Worm (Caenorhabditis elegans): ENCODE data around the gene nac-2.

nac-2 gene

ce11 chrIII:9053740-9054252 is 10.7 kb upstream of the nac-2 start, which contains the start of gene R107.5 (continued):
- TF ChIP-seq aly-2 (tag; optimal IDR thresholded peaks at IDR 0.05) (peak; percentile 54), nhr-20 (tag; optimal IDR thresholded peaks at IDR 0.05) (peak; percentile 98), fkh-10 (GFP tag; optimal IDR thresholded peaks at IDR 0.05) (peak; percentile 4), lin-14 (GFP tag; optimal IDR thresholded peaks at IDR 0.05) (peak; percentile 98), ces-1 (GFP tag; optimal IDR thresholded peaks at IDR 0.05) (no peak), lsy-2 (tag; optimal IDR thresholded peaks at IDR 0.05) (peak; percentile 81 to 90), lin-15B (tag; optimal IDR thresholded peaks at IDR 0.05) (peak; percentile 40), ztf-11 (tag; optimal IDR thresholded peaks at IDR 0.05) (peak in 1 of 2 experiments; percentile 65), nhr-90 (tag; optimal IDR thresholded peaks at IDR 0.05; ENCODE audit: poor library complexity) (peak; percentile 94), vab-15 (tag; optimal IDR thresholded peaks at IDR 0.05) (no peak), unc-30 (tag; optimal IDR thresholded peaks at IDR 0.05) (no peak), fkh-8 (tag; optimal IDR thresholded peaks at IDR 0.05) (peak; percentile 99), ceh-82 (tag; optimal IDR thresholded peaks at IDR 0.05) (peak; percentile 66 to 88 (median 88)), nhr-71 (tag; optimal IDR thresholded peaks at IDR 0.05) (peak; percentile 98), pqm-1 (tag; optimal IDR thresholded peaks at IDR 0.05) (peak; percentile 41), egl-27 (tag; optimal IDR thresholded peaks at IDR 0.05) (peak; percentile 17 to 61), skn-1 (tag; optimal IDR thresholded peaks at IDR 0.05) (peak; percentile 95), unc-62 (GFP tag; optimal IDR thresholded peaks at IDR 0.05) (no peak), lin-13 (GFP tag; optimal IDR thresholded peaks at IDR 0.05) (peak; percentile 89), nhr-237 (tag; optimal IDR thresholded peaks at IDR 0.05) (peak; percentile 93), tlp-1 (tag; optimal IDR thresholded peaks at IDR 0.05) (peak; percentile 22), hlh-17 (GFP tag; optimal IDR thresholded peaks at IDR 0.05; ENCODE audit: borderline replicate concordance) (no peak), zag-1 (tag; optimal IDR thresholded peaks at IDR 0.05) (no peak), C34B4.2 (tag; optimal IDR thresholded peaks at IDR 0.05) (peak; percentile 40), pax-3 (tag; optimal IDR thresholded peaks at IDR 0.05) (peak; percentile 91), jun-1 (tag; optimal IDR thresholded peaks at IDR 0.05) (peak; percentile 91), tbx-2 (tag; optimal IDR thresholded peaks at IDR 0.05) (peak; percentile 89), snu-23 (GFP tag; optimal IDR thresholded peaks at IDR 0.05) (peak; percentile 99), nhr-12 (tag; optimal IDR thresholded peaks at IDR 0.05) (no peak), mdl-1 (tag; optimal IDR thresholded peaks at IDR 0.05) (peak; percentile 83 to 99), ztf-4 (tag; optimal IDR thresholded peaks at IDR 0.05) (peak; percentile 97), rnt-1 (tag; optimal IDR thresholded peaks at IDR 0.05) (peak; percentile 83)

ce11 chrIII:9053263-9053662 is 10.2 kb upstream of the nac-2 start:
- peak; percentile 47 for TF ChIP-seq nhr-85 (tag)
- peak; percentile 19 for TF ChIP-seq C34B4.2 (tag; optimal IDR thresholded peaks at IDR 0.05)
- TF ChIP-seq unc-86 (tag; optimal IDR thresholded peaks at IDR 0.05), result no peak
- peak; percentile 3 for TF ChIP-seq lin-14 (GFP tag; optimal IDR thresholded peaks at IDR 0.05)
- TF ChIP-seq swsn-7 (tag; optimal IDR thresholded peaks at IDR 0.05), result no peak
- no peak for TF ChIP-seq ces-1 (GFP tag; optimal IDR thresholded peaks at IDR 0.05)
- TF ChIP-seq unc-30 (tag; optimal IDR thresholded peaks at IDR 0.05), result no peak
- no peak for TF ChIP-seq skn-1 (tag; optimal IDR thresholded peaks at IDR 0.05)
- TF ChIP-seq nhr-237 (tag; optimal IDR thresholded peaks at IDR 0.05), result peak; percentile 19
- TF ChIP-seq snu-23 (GFP tag; optimal IDR thresholded peaks at IDR 0.05), result no peak
- no peak for TF ChIP-seq zag-1 (tag; optimal IDR thresholded peaks at IDR 0.05)
- TF ChIP-seq fkh-10 (GFP tag; optimal IDR thresholded peaks at IDR 0.05), result no peak

- no peak for TF ChIP-seq pqm-1 (tag; optimal IDR thresholded peaks at IDR 0.05)
- TF ChIP-seq C04F5.9 (tag; optimal IDR thresholded peaks at IDR 0.05), result no peak
- peak; percentile 49 for TF ChIP-seq xbp-1 (tag; optimal IDR thresholded peaks at IDR 0.05)
- TF ChIP-seq nhr-47 (tag; optimal IDR thresholded peaks at IDR 0.05), result peak; percentile 39
- TF ChIP-seq hpl-2 (GFP tag; optimal IDR thresholded peaks at IDR 0.05), result no peak
- TF ChIP-seq snpc-4 (tag; optimal IDR thresholded peaks at IDR 0.05), result no peak
- peak; percentile 1 for TF ChIP-seq ztf-4 (tag; optimal IDR thresholded peaks at IDR 0.05)
- TF ChIP-seq nhr-12 (tag; optimal IDR thresholded peaks at IDR 0.05), result no peak
- TF ChIP-seq lsy-2 (tag; optimal IDR thresholded peaks at IDR 0.05), result peak; percentile 34 to 47
- no peak for TF ChIP-seq nhr-90 (tag; optimal IDR thresholded peaks at IDR 0.05; ENCODE audit: poor library complexity)
- peak; percentile 49 to 50 for TF ChIP-seq efl-1 (optimal IDR thresholded peaks at IDR 0.05)
- peak in 1 of 2 experiments; percentile 87 for TF ChIP-seq efl-1 (GFP tag; optimal IDR thresholded peaks at IDR 0.05 in 1 of 2)
- TF ChIP-seq unc-130 (tag; optimal IDR thresholded peaks at IDR 0.05), result peak; percentile 48
- TF ChIP-seq nhr-77 (tag; optimal IDR thresholded peaks at IDR 0.05), result no peak
- peak; percentile 36 for TF ChIP-seq tbx-2 (tag; optimal IDR thresholded peaks at IDR 0.05)
- TF ChIP-seq lin-39 (tag; optimal IDR thresholded peaks at IDR 0.05), result no peak
- no peak for TF ChIP-seq elt-2 (tag; optimal IDR thresholded peaks at IDR 0.05)
- no peak for TF ChIP-seq ztf-11 (tag; optimal IDR thresholded peaks at IDR 0.05)
- peak; percentile 62 for TF ChIP-seq mab-9 (GFP tag; IDR thresholded peaks at IDR 0.05)
- TF ChIP-seq snu-23 (GFP tag; optimal IDR thresholded peaks at IDR 0.05), result peak; percentile 72
- peak; percentile 31 for TF ChIP-seq blmp-1 (tag; optimal IDR thresholded peaks at IDR 0.05)
Observed at ce11 chrIII:9052371-9052978, 9.4 kb upstream of the nac-2 start.
